Fruit fly (Drosophila melanogaster) whole organism, embryonic: Measurements from ENCODE around the gene CG5938.

Source experiments
- ATbp ChIP-seq: fragments of 200-800 bp; sonication (Bioruptor generic); optimal IDR thresholded peaks from 2 replicates; lab custom pipeline; 2017; ENCODE audit warnings: missing biosample characterization, mild to moderate bottlenecking, missing genetic modification characterization, missing genetic modification reagents
- BtbVII ChIP-seq: fragments of 200-800 bp; sonication (Bioruptor generic); optimal IDR thresholded peaks from 3 replicates; lab custom pipeline; 2017; ENCODE audit warnings: missing biosample characterization, mild to moderate bottlenecking, missing genetic modification characterization
- Bteb2 ChIP-seq: fragments of 200-800 bp; sonication (Bioruptor generic); optimal IDR thresholded peaks from 2 replicates; lab custom pipeline; 2016; ENCODE audit warnings: missing biosample characterization, missing genetic modification characterization
- CG10543 ChIP-seq: fragments of 200-800 bp; sonication (Bioruptor generic); optimal IDR thresholded peaks from 3 replicates; lab custom pipeline; 2017; ENCODE audit warnings: missing biosample characterization, mild to moderate bottlenecking, missing genetic modification characterization, moderate library complexity
- CG10979 ChIP-seq: fragments of 200-800 bp; sonication (Bioruptor generic); optimal IDR thresholded peaks from 2 replicates; lab custom pipeline; 2018; ENCODE audit warnings: missing biosample characterization, mild to moderate bottlenecking, missing genetic modification characterization, moderate library complexity
- CG12071 ChIP-seq: fragments of 200-800 bp; sonication (Bioruptor generic); optimal IDR thresholded peaks from 3 replicates; lab custom pipeline; 2018; ENCODE audit warnings: missing biosample characterization, mild to moderate bottlenecking, missing genetic modification characterization
- CG12219 ChIP-seq: fragments of 200-800 bp; sonication (Bioruptor generic); optimal IDR thresholded peaks from 3 replicates; lab custom pipeline; 2018; ENCODE audit warnings: missing biosample characterization, mild to moderate bottlenecking, missing genetic modification characterization
- CG14050 ChIP-seq: fragments of 200-800 bp; sonication (Bioruptor generic); IDR thresholded peaks from 3 replicates; pipeline ENCODE4 v1.3.6; 2022; ENCODE audit warnings: missing biosample characterization, missing genetic modification characterization
- CG1529 ChIP-seq: fragments of 200-800 bp; sonication (Bioruptor generic); optimal IDR thresholded peaks from 3 replicates; lab custom pipeline; 2018; ENCODE audit warnings: missing biosample characterization, missing genetic modification characterization
- CG15479 ChIP-seq: fragments of 200-800 bp; sonication (Bioruptor generic); optimal IDR thresholded peaks from 3 replicates; lab custom pipeline; 2019; ENCODE audit warnings: missing biosample characterization, mild to moderate bottlenecking, missing genetic modification characterization, moderate library complexity
- CG17385 ChIP-seq: fragments of 200-800 bp; sonication (Bioruptor generic); optimal IDR thresholded peaks from 3 replicates; lab custom pipeline; 2018; ENCODE audit warnings: missing biosample characterization, mild to moderate bottlenecking, missing genetic modification characterization
- CG18599 ChIP-seq: fragments of 200-800 bp; sonication (Bioruptor generic); optimal IDR thresholded peaks from 3 replicates; lab custom pipeline; 2017; ENCODE audit warnings: missing biosample characterization, missing genetic modification characterization, mild to moderate bottlenecking, moderate library complexity, missing genetic modification reagents
- CG2678 ChIP-seq: fragments of 200-800 bp; sonication (Bioruptor generic); optimal IDR thresholded peaks from 3 replicates; lab custom pipeline; 2019; ENCODE audit warnings: missing biosample characterization, mild to moderate bottlenecking, missing genetic modification characterization, moderate library complexity
- CG3163 ChIP-seq: fragments of 200-800 bp; sonication (Bioruptor generic); optimal IDR thresholded peaks from 3 replicates; lab custom pipeline; 2016; ENCODE audit warnings: missing biosample characterization, missing genetic modification characterization
- CG6254 ChIP-seq: fragments of 200-800 bp; sonication (Bioruptor generic); optimal IDR thresholded peaks from 3 replicates; lab custom pipeline; 2017; ENCODE audit warnings: mild to moderate bottlenecking, missing biosample characterization, missing genetic modification reagents, missing genetic modification characterization
- CG6813 ChIP-seq: fragments of 200-800 bp; sonication (Bioruptor generic); optimal IDR thresholded peaks from 2 replicates; lab custom pipeline; 2017; ENCODE audit warnings: missing biosample characterization, missing genetic modification characterization, mild to moderate bottlenecking, moderate library complexity, missing genetic modification reagents
- CG7963 ChIP-seq: fragments of 200-800 bp; sonication (Bioruptor generic); IDR thresholded peaks from 3 replicates; pipeline ENCODE4 v1.3.6; 2022; ENCODE audit warnings: missing biosample characterization, missing genetic modification characterization; ENCODE audit not compliant: partially characterized antibody
- CG8478 ChIP-seq: fragments of >200 bp; optimal IDR thresholded peaks from 2 replicates; lab custom pipeline; 2018
- Dek ChIP-seq: fragments of 200-800 bp; sonication (Bioruptor generic); optimal IDR thresholded peaks from 3 replicates; lab custom pipeline; 2019; ENCODE audit warnings: missing biosample characterization, mild to moderate bottlenecking, missing genetic modification characterization, moderate library complexity
- Elba2 ChIP-seq: fragments of 200-800 bp; sonication (Bioruptor generic); optimal IDR thresholded peaks from 3 replicates; lab custom pipeline; 2016; ENCODE audit warnings: missing biosample characterization, missing genetic modification characterization
- Fer2 ChIP-seq: fragments of 200-800 bp; sonication (Bioruptor generic); optimal IDR thresholded peaks from 2 replicates; lab custom pipeline; 2018; ENCODE audit warnings: missing biosample characterization, mild to moderate bottlenecking, missing genetic modification characterization, moderate library complexity
- HHEX ChIP-seq: fragments of 200-800 bp; sonication (Bioruptor generic); optimal IDR thresholded peaks from 3 replicates; lab custom pipeline; 2017; ENCODE audit warnings: missing biosample characterization, mild to moderate bottlenecking, missing genetic modification characterization, missing genetic modification reagents
- NC2α ChIP-seq: fragments of 200-800 bp; sonication (Bioruptor generic); optimal IDR thresholded peaks from 2 replicates; lab custom pipeline; 2016; ENCODE audit warnings: missing biosample characterization, missing genetic modification characterization
- NC2β ChIP-seq: fragments of 200-800 bp; sonication (Bioruptor generic); optimal IDR thresholded peaks from 2 replicates; lab custom pipeline; 2016; ENCODE audit warnings: missing biosample characterization, missing genetic modification characterization
- Xrp1 ChIP-seq: fragments of 200-800 bp; sonication (Bioruptor generic); IDR thresholded peaks from 2 replicates; pipeline ENCODE4 v1.3.6; 2022; ENCODE audit warnings: missing biosample characterization, missing genetic modification characterization
- ap ChIP-seq: fragments of 200-800 bp; sonication (Bioruptor generic); IDR thresholded peaks from 2 replicates; pipeline ENCODE4 v1.3.6; 2022; ENCODE audit warnings: missing biosample characterization, missing genetic modification characterization
- ase ChIP-seq: fragments of 200-800 bp; sonication (Bioruptor generic); IDR thresholded peaks from 3 replicates; pipeline ENCODE4 v1.3.6; 2022; ENCODE audit warnings: missing biosample characterization, missing genetic modification characterization
- ash1 ChIP-seq: fragments of 200-800 bp; sonication (Bioruptor generic); optimal IDR thresholded peaks from 2 replicates; lab custom pipeline; 2018; ENCODE audit warnings: missing biosample characterization, mild to moderate bottlenecking, missing genetic modification characterization
- bcd ChIP-seq: fragments of 200-800 bp; sonication (Bioruptor generic); optimal IDR thresholded peaks from 2 replicates; lab custom pipeline; 2017; ENCODE audit warnings: missing biosample characterization, mild to moderate bottlenecking, missing genetic modification characterization
- btn ChIP-seq: fragments of 200-800 bp; sonication (Bioruptor generic); optimal IDR thresholded peaks from 2 replicates; lab custom pipeline; 2016; ENCODE audit warnings: missing biosample characterization, missing genetic modification characterization
- cato ChIP-seq: fragments of 200-800 bp; sonication (Bioruptor generic); optimal IDR thresholded peaks from 2 replicates; lab custom pipeline; 2016; ENCODE audit warnings: missing biosample characterization, missing genetic modification characterization, borderline replicate concordance
- danr ChIP-seq: fragments of 200-800 bp; sonication (Bioruptor generic); IDR thresholded peaks from 2 replicates; pipeline ENCODE4 v1.3.6; 2022; ENCODE audit warnings: missing biosample characterization, missing genetic modification characterization
- dmrt11E ChIP-seq: fragments of 200-800 bp; sonication (Bioruptor generic); optimal IDR thresholded peaks from 3 replicates; lab custom pipeline; 2018; ENCODE audit warnings: missing biosample characterization, mild to moderate bottlenecking, missing genetic modification characterization, moderate library complexity
- dpn ChIP-seq, 2 experiments: fragments of 200-800 bp; sonication (Bioruptor generic); optimal IDR thresholded peaks; 3 replicates each; lab custom pipeline; 2016; ENCODE audit warnings: missing biosample characterization in 2 of 2, missing genetic modification characterization in 2 of 2
- emc ChIP-seq: fragments of 200-800 bp; sonication (Bioruptor generic); optimal IDR thresholded peaks from 2 replicates; lab custom pipeline; 2016; ENCODE audit warnings: missing biosample characterization, missing genetic modification characterization
- ewg ChIP-seq: fragments of 200-800 bp; sonication (Bioruptor generic); optimal IDR thresholded peaks from 3 replicates; lab custom pipeline; 2017; ENCODE audit warnings: mild to moderate bottlenecking, missing biosample characterization, missing genetic modification reagents, missing genetic modification characterization
- fru ChIP-seq: fragments of >200 bp; optimal IDR thresholded peaks from 2 replicates; lab custom pipeline; 2017
- hkb ChIP-seq, 2 experiments: fragments of 200-800 bp in 1 of 2; fragments of >200 bp in 1 of 2; sonication (Bioruptor generic) in 1 of 2; IDR thresholded peaks in 1 of 2; optimal IDR thresholded peaks in 1 of 2; 2 replicates each; pipeline versions ENCODE4 v1.3.6 to Lab custom; 2017 to 2022; ENCODE audit warnings: missing biosample characterization in 1 of 2, missing genetic modification characterization in 1 of 2
- kni ChIP-seq: fragments of 200-800 bp; sonication (Bioruptor generic); optimal IDR thresholded peaks from 3 replicates; lab custom pipeline; 2017; ENCODE audit warnings: mild to moderate bottlenecking, missing biosample characterization, missing genetic modification reagents, missing genetic modification characterization
- luna ChIP-seq: fragments of 200-800 bp; sonication (Bioruptor generic); optimal IDR thresholded peaks from 2 replicates; lab custom pipeline; 2016; ENCODE audit warnings: missing biosample characterization, missing genetic modification characterization
- oc ChIP-seq: fragments of 200-800 bp; sonication (Bioruptor generic); optimal IDR thresholded peaks from 2 replicates; lab custom pipeline; 2018; ENCODE audit warnings: missing biosample characterization, mild to moderate bottlenecking, missing genetic modification characterization, moderate library complexity
- onecut ChIP-seq: fragments of 200-800 bp; sonication (Bioruptor generic); IDR thresholded peaks from 2 replicates; pipeline ENCODE4 v1.3.6; 2022; ENCODE audit warnings: missing biosample characterization, missing genetic modification characterization
- psq ChIP-seq: fragments of 200-800 bp; sonication (Bioruptor generic); optimal IDR thresholded peaks from 2 replicates; lab custom pipeline; 2017; ENCODE audit warnings: missing biosample characterization, missing genetic modification characterization
- ranshi ChIP-seq: fragments of 200-800 bp; sonication (Bioruptor generic); IDR thresholded peaks from 2 replicates; pipeline ENCODE4 v1.3.6; 2022; ENCODE audit warnings: missing biosample characterization, missing genetic modification characterization
- repo ChIP-seq: fragments of 200-800 bp; sonication (Bioruptor generic); optimal IDR thresholded peaks from 2 replicates; lab custom pipeline; 2016; ENCODE audit warnings: missing biosample characterization, missing genetic modification characterization
- sug ChIP-seq: fragments of 200-800 bp; optimal IDR thresholded peaks from 2 replicates; lab custom pipeline; 2019; ENCODE audit warnings: missing biosample characterization, mild to moderate bottlenecking, missing genetic modification characterization, moderate library complexity
- toy ChIP-seq: fragments of 200-800 bp; sonication (Bioruptor generic); IDR thresholded peaks from 2 replicates; pipeline ENCODE4 v1.3.6; 2022; ENCODE audit warnings: missing biosample characterization, missing genetic modification characterization
- tx ChIP-seq: fragments of 200-800 bp; sonication (Bioruptor generic); optimal IDR thresholded peaks from 2 replicates; lab custom pipeline; 2016; ENCODE audit warnings: missing biosample characterization, missing genetic modification characterization
- wek ChIP-seq: fragments of 200-800 bp; sonication (Bioruptor generic); optimal IDR thresholded peaks from 3 replicates; lab custom pipeline; 2018; ENCODE audit warnings: missing biosample characterization, mild to moderate bottlenecking, missing genetic modification characterization, moderate library complexity

Gene CG5938

dm6 chr3R:27292159-27292880 lies 17.7 kb downstream of the CG5938 start, which contains the start of gene CG3348 (continued):
- TF ChIP-seq hkb (optimal IDR thresholded peaks at IDR 0.05; lab: Kevin White, UChicago) (no peak), hkb (GFP tag; IDR thresholded peaks at IDR 0.05; lab: Robert Waterston, UW) (peak; percentile 68), btn (no peak), ash1 (no peak), danr (GFP tag; lab: Robert Waterston, UW) (peak; percentile 51; the same call in 1 of the 2 replicates), ranshi (GFP tag; lab: Robert Waterston, UW) (peak; percentile 79), luna (GFP tag; lab: Kevin White, UChicago) (no peak), dpn (GFP tag; optimal IDR thresholded peaks at IDR 0.05; lab: Kevin White, UChicago) (peak; percentile 40 to 52), CG3163 (GFP tag; lab: Kevin White, UChicago) (no peak), ap (GFP tag; lab: Robert Waterston, UW) (no peak), psq (GFP tag; lab: Kevin White, UChicago) (no peak), ewg (GFP tag; lab: Kevin White, UChicago) (peak; percentile 41), ATbp (GFP tag; lab: Kevin White, UChicago) (peak; percentile 21), Xrp1 (peak; percentile 75), wek (GFP tag; lab: Kevin White, UChicago) (no peak), CG12071 (peak; percentile 62), dmrt11E (peak; percentile 51), CG8478 (lab: Kevin White, UChicago) (no peak), CG10543 (GFP tag; lab: Kevin White, UChicago) (peak; percentile 12), CG14050 (GFP tag; lab: Robert Waterston, UW) (0 out of 3 replicates have a peak, but pooled peaks have one; percentile 14), NC2α (no peak), CG1529 (GFP tag; lab: Kevin White, UChicago) (peak; percentile 20), HHEX (peak; percentile 82), CG6813 (no peak), NC2β (peak; percentile 2), BtbVII (GFP tag; lab: Kevin White, UChicago) (peak; percentile 67), CG7963 (GFP tag; lab: Robert Waterston, UW) (no peak), ase (GFP tag; lab: Robert Waterston, UW) (no peak), cato (no peak), kni (GFP tag; lab: Kevin White, UChicago) (no peak), CG10979 (tag; lab: Kevin White, UChicago) (peak; percentile 53), fru (lab: Kevin White, UChicago) (no peak), Elba2 (GFP tag; lab: Kevin White, UChicago) (no peak), CG15479 (GFP tag; lab: Kevin White, UChicago) (no peak), oc (tag; lab: Kevin White, UChicago) (no peak), sug (tag; lab: Kevin White, UChicago) (peak; percentile 11), Fer2 (tag; lab: Kevin White, UChicago) (peak; percentile 65), bcd (GFP tag; lab: Kevin White, UChicago) (peak; percentile 82), CG2678 (peak; percentile 87), tx (GFP tag; lab: Kevin White, UChicago) (peak; percentile 47), CG18599 (GFP tag; lab: Kevin White, UChicago) (peak; percentile 95), onecut (GFP tag; lab: Robert Waterston, UW) (peak; percentile 52; the same call in 1 of the 2 replicates), CG17385 (GFP tag; lab: Kevin White, UChicago) (peak; percentile 66), CG12219 (GFP tag; lab: Kevin White, UChicago) (peak; percentile 53), Dek (tag; lab: Kevin White, UChicago) (peak; percentile 72), toy (peak; percentile 62), emc (GFP tag; lab: Kevin White, UChicago) (peak; percentile 13), repo (GFP tag; lab: Kevin White, UChicago) (no peak), CG6254 (GFP tag; lab: Kevin White, UChicago) (no peak), Bteb2 (GFP tag; lab: Kevin White, UChicago) (peak; percentile 53)
